Worm (Caenorhabditis elegans) whole organism, late embryonic: ENCODE measurements around the gene dct-1.

Source experiments
- ceh-6 ChIP-seq: fragments of 200-800 bp; sonication (Bioruptor generic); optimal IDR thresholded peaks from 2 replicates; lab custom pipeline; 2018; ENCODE audit warnings: mild to moderate bottlenecking, missing genetic modification characterization, missing compliant biosample characterization
- hlh-6 ChIP-seq: sonication (generic microtip); optimal IDR thresholded peaks from 2 replicates; lab custom pipeline; 2016; ENCODE audit warnings: missing genotype, missing genetic modification characterization, missing compliant biosample characterization
- pax-1 ChIP-seq: fragments of 150-350 bp; optimal IDR thresholded peaks from 2 replicates; lab custom pipeline; 2014; ENCODE audit warnings: missing biosample characterization, missing genetic modification characterization
- unc-55 ChIP-seq: sonication (generic microtip); optimal IDR thresholded peaks from 2 replicates; lab custom pipeline; 2017; ENCODE audit warnings: missing biosample characterization, missing genetic modification reagents, missing genetic modification characterization

ce11 chrX:7994486-7994885 is 40.3 kb downstream of the dct-1 start:
- TF ChIP-seq hlh-6 (peak; percentile 24), ceh-6 (GFP tag; lab: Kevin White, UChicago) (no peak), pax-1 (no peak), unc-55 (no peak)
